Worm (Caenorhabditis elegans) whole organism, L4 larva: ENCODE results near the gene W02D7.5.

Source experiments
- F10B5.3 ChIP-seq: sonication (generic microtip); optimal IDR thresholded peaks from 2 replicates; lab custom pipeline; 2016; ENCODE audit warnings: mild to moderate bottlenecking, missing genetic modification characterization, missing compliant biosample characterization
- F37D6.2 ChIP-seq: sonication (generic microtip); optimal IDR thresholded peaks from 2 replicates; lab custom pipeline; 2016; ENCODE audit warnings: mild to moderate bottlenecking, missing genetic modification characterization, missing compliant biosample characterization
- R02D3.7 ChIP-seq: fragments of 150-350 bp; sonication (generic microtip); optimal IDR thresholded peaks from 3 replicates; lab custom pipeline; 2014; ENCODE audit warnings: missing biosample characterization, missing genetic modification characterization
- Y5F2A.4 ChIP-seq: fragments of 200-800 bp; sonication (Bioruptor generic); optimal IDR thresholded peaks from 2 replicates; lab custom pipeline; 2018; ENCODE audit warnings: mild to moderate bottlenecking, missing genetic modification characterization, missing compliant biosample characterization
- aha-1 ChIP-seq: fragments of 150-350 bp; peaks from one replicate; lab custom pipeline; 2014; ENCODE audit warnings: missing biosample characterization, missing genetic modification characterization
- attf-4 ChIP-seq: sonication (generic microtip); optimal IDR thresholded peaks from 3 replicates; lab custom pipeline; 2017; ENCODE audit warnings: missing biosample characterization, missing genetic modification characterization
- ceh-28 ChIP-seq: fragments of 150-350 bp; optimal IDR thresholded peaks from 2 replicates; lab custom pipeline; 2014; ENCODE audit warnings: missing biosample characterization, missing genetic modification reagents, missing genetic modification characterization
- ceh-44 ChIP-seq: fragments of 200-800 bp; sonication (Bioruptor generic); IDR thresholded peaks from 2 replicates; pipeline ENCODE4 v1.3.6; 2022; ENCODE audit warnings: missing genetic modification reagents, missing genetic modification characterization, missing compliant biosample characterization
- ces-1 ChIP-seq: fragments of 150-350 bp; sonication (generic microtip); optimal IDR thresholded peaks from 4 replicates; lab custom pipeline; 2014; ENCODE audit warnings: missing biosample characterization, missing genetic modification reagents, missing genetic modification characterization
- cey-2 ChIP-seq: sonication (generic microtip); optimal IDR thresholded peaks from 3 replicates; lab custom pipeline; 2017; ENCODE audit warnings: missing genetic modification characterization, mild to moderate bottlenecking, missing compliant biosample characterization, antibody characterized with exemption, borderline replicate concordance; ENCODE audit not compliant: insufficient read depth
- daf-16 ChIP-seq, 3 experiments: sonication (generic microtip); optimal IDR thresholded peaks; 2 replicates each; lab custom pipeline; 2016 to 2017; ENCODE audit warnings: missing genetic modification characterization in 3 of 3, missing genetic modification reagents in 3 of 3, mild to moderate bottlenecking in 2 of 3, missing compliant biosample characterization in 2 of 3, missing biosample characterization in 1 of 3, moderate library complexity in 1 of 3
- daf-19 ChIP-seq: fragments of 200-800 bp; sonication (Bioruptor generic); conservative IDR thresholded peaks from 2 replicates; pipeline ENCODE4 v1.3.6; 2022; ENCODE audit warnings: missing genetic modification characterization, missing compliant biosample characterization
- dmd-6 ChIP-seq: fragments of 200-800 bp; sonication (Bioruptor generic); IDR thresholded peaks from 2 replicates; pipeline ENCODE4 v1.3.6; 2022; ENCODE audit warnings: missing genetic modification reagents, missing genetic modification characterization, missing compliant biosample characterization
- dpl-1 ChIP-seq: fragments of 150-350 bp; optimal IDR thresholded peaks from 2 replicates; lab custom pipeline; 2014; ENCODE audit warnings: missing biosample characterization, missing genetic modification reagents, missing genetic modification characterization
- duxl-1 ChIP-seq: sonication (generic microtip); optimal IDR thresholded peaks from 2 replicates; lab custom pipeline; 2016; ENCODE audit warnings: mild to moderate bottlenecking, missing genetic modification characterization, moderate library complexity, missing compliant biosample characterization; ENCODE audit not compliant: poor library complexity
- dve-1 ChIP-seq: sonication (generic microtip); optimal IDR thresholded peaks from 2 replicates; lab custom pipeline; 2017; ENCODE audit warnings: antibody characterized with exemption, mild to moderate bottlenecking, missing genetic modification characterization, missing compliant biosample characterization; ENCODE audit not compliant: insufficient read depth
- egl-27 ChIP-seq: sonication (generic microtip); optimal IDR thresholded peaks from 3 replicates; lab custom pipeline; 2017; ENCODE audit warnings: missing biosample characterization, missing genetic modification reagents, missing genetic modification characterization
- fkh-10 ChIP-seq: fragments of 150-350 bp; optimal IDR thresholded peaks from 2 replicates; lab custom pipeline; 2014; ENCODE audit warnings: missing biosample characterization, missing genetic modification reagents, missing genetic modification characterization
- fos-1 ChIP-seq: fragments of 150-350 bp; optimal IDR thresholded peaks from 2 replicates; lab custom pipeline; 2014; ENCODE audit warnings: missing biosample characterization, missing genetic modification characterization
- hlh-11 ChIP-seq: fragments of 200-800 bp; sonication (Bioruptor generic); optimal IDR thresholded peaks from 2 replicates; lab custom pipeline; 2018; ENCODE audit warnings: mild to moderate bottlenecking, missing genetic modification characterization, missing compliant biosample characterization
- hmg-1.1 ChIP-seq: fragments of 200-800 bp; sonication (Bioruptor generic); IDR thresholded peaks from 2 replicates; pipeline ENCODE4 v1.3.6; 2022; ENCODE audit warnings: missing genetic modification reagents, missing genetic modification characterization, missing compliant biosample characterization
- lin-13 ChIP-seq: fragments of 150-350 bp; optimal IDR thresholded peaks from 2 replicates; lab custom pipeline; 2014; ENCODE audit warnings: missing biosample characterization, missing genetic modification reagents, missing genetic modification characterization
- lir-3 ChIP-seq: sonication (generic microtip); optimal IDR thresholded peaks from 2 replicates; lab custom pipeline; 2016; ENCODE audit warnings: mild to moderate bottlenecking, missing genetic modification characterization, missing compliant biosample characterization
- mep-1 ChIP-seq: fragments of 150-350 bp; sonication (generic microtip); optimal IDR thresholded peaks from 3 replicates; lab custom pipeline; 2014; ENCODE audit warnings: missing biosample characterization, missing genetic modification characterization
- mxl-2 ChIP-seq: fragments of 200-800 bp; sonication (Bioruptor generic); conservative IDR thresholded peaks from 2 replicates; pipeline ENCODE4 v1.3.6; 2022; ENCODE audit warnings: missing genetic modification reagents, missing genetic modification characterization, missing compliant biosample characterization
- mxl-3 ChIP-seq: fragments of 200-800 bp; sonication (Bioruptor generic); optimal IDR thresholded peaks from 2 replicates; lab custom pipeline; 2018; ENCODE audit warnings: mild to moderate bottlenecking, missing genetic modification characterization, missing compliant biosample characterization
- nhr-102 ChIP-seq: sonication (generic microtip); optimal IDR thresholded peaks from 2 replicates; lab custom pipeline; 2016; ENCODE audit warnings: mild to moderate bottlenecking, missing genetic modification characterization, moderate library complexity, missing compliant biosample characterization
- nhr-28 ChIP-seq: fragments of 150-350 bp; optimal IDR thresholded peaks from 2 replicates; lab custom pipeline; 2014; ENCODE audit warnings: missing biosample characterization, missing genetic modification characterization
- nhr-41 ChIP-seq: fragments of 200-800 bp; sonication (Bioruptor generic); IDR thresholded peaks from 2 replicates; pipeline ENCODE4 v1.3.6; 2022; ENCODE audit warnings: missing genetic modification reagents, missing genetic modification characterization, missing compliant biosample characterization
- nhr-48 ChIP-seq: sonication (generic microtip); optimal IDR thresholded peaks from 2 replicates; lab custom pipeline; 2016; ENCODE audit warnings: mild to moderate bottlenecking, missing genetic modification characterization, missing compliant biosample characterization
- nhr-6 ChIP-seq: fragments of 150-350 bp; optimal IDR thresholded peaks from 2 replicates; lab custom pipeline; 2014; ENCODE audit warnings: missing biosample characterization, missing genetic modification characterization
- nhr-76 ChIP-seq: fragments of 150-350 bp; optimal IDR thresholded peaks from 2 replicates; lab custom pipeline; 2014; ENCODE audit warnings: missing biosample characterization, missing genetic modification characterization
- nhr-77 ChIP-seq: fragments of 150-350 bp; optimal IDR thresholded peaks from 2 replicates; lab custom pipeline; 2014; ENCODE audit warnings: missing biosample characterization, missing genetic modification characterization
- pqm-1 ChIP-seq: sonication (generic microtip); optimal IDR thresholded peaks from 2 replicates; lab custom pipeline; 2017; ENCODE audit warnings: missing biosample characterization, missing genetic modification characterization
- saeg-2 ChIP-seq: fragments of 200-800 bp; sonication (Bioruptor generic); IDR thresholded peaks from 2 replicates; pipeline ENCODE4 v1.3.6; 2022; ENCODE audit warnings: missing genetic modification reagents, missing genetic modification characterization, missing compliant biosample characterization
- sdz-12 ChIP-seq: fragments of 200-800 bp; sonication (Bioruptor generic); optimal IDR thresholded peaks from 2 replicates; lab custom pipeline; 2018; ENCODE audit warnings: mild to moderate bottlenecking, missing genetic modification characterization, missing compliant biosample characterization
- tra-1 ChIP-seq: fragments of 200-800 bp; sonication (Bioruptor generic); IDR thresholded peaks from 2 replicates; pipeline ENCODE4 v1.3.6; 2022; ENCODE audit warnings: missing genetic modification reagents, missing genetic modification characterization, missing compliant biosample characterization
- unc-130 ChIP-seq: sonication (generic microtip); optimal IDR thresholded peaks from 2 replicates; lab custom pipeline; 2016; ENCODE audit warnings: missing genetic modification reagents, missing genetic modification characterization, missing compliant biosample characterization
- unc-39 ChIP-seq: sonication (generic microtip); optimal IDR thresholded peaks from 2 replicates; lab custom pipeline; 2017; ENCODE audit warnings: missing biosample characterization, missing genetic modification characterization
- unc-62 ChIP-seq, 3 experiments: fragments of 150-350 bp in 1 of 3; sonication (generic microtip); optimal IDR thresholded peaks in 2 of 3; peaks in 1 of 3; 1 replicate in 1 of 3; 2 replicates in 2 of 3; lab custom pipeline; 2014 to 2017; ENCODE audit warnings: missing biosample characterization in 3 of 3, missing genetic modification characterization in 3 of 3, missing genetic modification reagents in 3 of 3, missing genotype in 1 of 3
- vab-7 ChIP-seq: fragments of 200-800 bp; sonication (Bioruptor generic); IDR thresholded peaks from 2 replicates; pipeline ENCODE4 v1.3.6; 2022; ENCODE audit warnings: missing genetic modification reagents, missing genetic modification characterization, missing compliant biosample characterization
- zag-1 ChIP-seq: fragments of 150-350 bp; optimal IDR thresholded peaks from 2 replicates; lab custom pipeline; 2014; ENCODE audit warnings: missing biosample characterization, missing genetic modification characterization
- ztf-7 ChIP-seq: fragments of 150-350 bp; optimal IDR thresholded peaks from 2 replicates; lab custom pipeline; 2014; ENCODE audit warnings: missing biosample characterization, missing genetic modification characterization

W02D7.5 gene

ce11 chrV:8278830-8279229 is 20.2 kb downstream of the W02D7.5 start, which contains the start of gene str-136:
str-136 (minus strand) TSS chrV:8278930.
- TF ChIP-seq lin-13 (GFP tag; lab: Kevin White, UChicago) (no peak), fos-1 (tag; lab: Kevin White, UChicago) (no peak), unc-62 (GFP tag; optimal IDR thresholded peaks at IDR 0.05 in 1 of 2; lab: Kevin White, UChicago) (peak in 1 of 2 experiments; percentile 9), unc-62 (tag; optimal IDR thresholded peaks at IDR 0.05; lab: Kevin White, UChicago) (no peak), egl-27 (tag; lab: Kevin White, UChicago) (no peak)

DNA sequence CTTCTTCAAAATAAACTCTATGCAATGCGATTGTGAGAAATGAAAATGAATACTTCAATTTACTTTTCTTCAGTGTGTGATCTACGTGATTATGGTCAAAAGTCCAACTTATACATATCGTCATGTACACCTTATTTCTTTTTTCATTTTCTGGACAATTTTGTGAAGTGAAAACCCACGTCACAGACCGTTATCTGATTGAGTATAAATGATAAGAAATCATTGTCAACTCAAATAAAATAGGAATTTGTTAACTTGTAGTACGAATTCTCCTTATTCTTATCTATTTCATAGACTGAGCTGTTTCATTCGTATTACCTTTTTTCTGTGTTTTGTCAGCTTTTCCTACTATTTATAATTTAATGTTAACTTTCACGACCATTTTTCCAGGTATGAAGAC is 27.0 kb downstream of the W02D7.5 start, which contains the start of gene asp-5:
asp-5 (plus strand) TSS at position 391 of the 400 bp plus-strand sequence.
- TF ChIP-seq daf-16 (GFP tag; optimal IDR thresholded peaks at IDR 0.05; lab: Kevin White, UChicago): no peak
- peak; percentile 62 for TF ChIP-seq daf-16 (tag; optimal IDR thresholded peaks at IDR 0.05; lab: Kevin White, UChicago)
- peak; percentile 69 for TF ChIP-seq aha-1
- no peak for TF ChIP-seq nhr-76
- peak; percentile 42 for TF ChIP-seq nhr-77 (tag; lab: Kevin White, UChicago)
- peak; percentile 57 for TF ChIP-seq nhr-28 (tag; lab: Kevin White, UChicago)
- no peak for TF ChIP-seq daf-19 (GFP tag; lab: Robert Waterston, UW)
- TF ChIP-seq hlh-11 (tag; lab: Kevin White, UChicago): peak; percentile 41
- TF ChIP-seq dve-1: peak; percentile 59
- TF ChIP-seq dmd-6 (GFP tag; lab: Robert Waterston, UW): peak; percentile 26; the same call in 1 of the 2 replicates
- TF ChIP-seq pqm-1 (tag; lab: Kevin White, UChicago): peak; percentile 71
- no peak for TF ChIP-seq nhr-6 (tag; lab: Kevin White, UChicago)

DNA sequence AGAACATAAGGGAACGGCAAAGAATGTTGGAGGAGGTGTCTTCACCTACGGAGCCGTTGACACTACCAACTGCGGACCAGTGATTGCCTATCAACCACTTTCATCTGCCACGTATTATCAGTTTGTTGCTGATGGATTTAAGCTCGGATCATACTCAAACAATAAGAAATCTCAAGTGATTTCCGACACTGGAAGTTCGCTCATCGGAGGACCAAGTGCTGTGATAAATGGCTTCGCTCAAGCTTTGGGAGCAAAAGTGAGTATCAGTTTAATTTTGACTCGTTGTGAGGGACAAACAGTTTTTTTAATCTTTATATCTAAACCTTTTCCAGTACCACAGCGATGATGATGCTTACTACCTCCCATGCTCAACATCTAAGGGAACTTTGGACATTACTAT is 27.6 kb downstream of the W02D7.5 start:
- peak in 1 of 2 experiments; percentile 94 for TF ChIP-seq unc-62 (GFP tag; optimal IDR thresholded peaks at IDR 0.05 in 1 of 2; lab: Kevin White, UChicago)
- TF ChIP-seq unc-62 (tag; optimal IDR thresholded peaks at IDR 0.05; lab: Kevin White, UChicago): no peak
- no peak for TF ChIP-seq lir-3 (tag; lab: Kevin White, UChicago)
- TF ChIP-seq, all 104 proteins: peak for 1

- TF ChIP-seq fkh-10 (GFP tag; lab: Kevin White, UChicago): no peak
- no peak for TF ChIP-seq ztf-7 (tag; lab: Kevin White, UChicago)
- TF ChIP-seq ceh-28 (tag; lab: Kevin White, UChicago): no peak
- no peak for TF ChIP-seq fos-1 (tag; lab: Kevin White, UChicago)
- TF ChIP-seq ceh-44 (GFP tag; lab: Robert Waterston, UW): no peak
- TF ChIP-seq vab-7 (GFP tag; lab: Robert Waterston, UW): no peak
- peak; percentile 53 for TF ChIP-seq nhr-102 (tag; lab: Kevin White, UChicago)
- TF ChIP-seq R02D3.7 (tag; lab: Kevin White, UChicago): no peak
- no peak for TF ChIP-seq hmg-1.1 (GFP tag; lab: Robert Waterston, UW)
- no peak for TF ChIP-seq sdz-12 (GFP tag; lab: Kevin White, UChicago)
- peak; percentile 35; the same call in 1 of the 2 replicates for TF ChIP-seq tra-1 (GFP tag; lab: Robert Waterston, UW)
- TF ChIP-seq lin-13 (GFP tag; lab: Kevin White, UChicago): no peak
- no peak for TF ChIP-seq nhr-6 (tag; lab: Kevin White, UChicago)
- TF ChIP-seq saeg-2 (GFP tag; lab: Robert Waterston, UW): no peak
- no peak for TF ChIP-seq mxl-3 (GFP tag; lab: Kevin White, UChicago)
- peak; percentile 75 for TF ChIP-seq hlh-11 (tag; lab: Kevin White, UChicago)
- TF ChIP-seq nhr-77 (tag; lab: Kevin White, UChicago): no peak
- no peak for TF ChIP-seq ces-1
- TF ChIP-seq F10B5.3 (tag; lab: Kevin White, UChicago): no peak
- TF ChIP-seq attf-4 (tag; lab: Kevin White, UChicago): no peak
- TF ChIP-seq mxl-2: no peak
- TF ChIP-seq egl-27 (tag; lab: Kevin White, UChicago): no peak
- no peak for TF ChIP-seq mep-1
- no peak for TF ChIP-seq unc-130
- TF ChIP-seq daf-16 (GFP tag; optimal IDR thresholded peaks at IDR 0.05; lab: Kevin White, UChicago): peak in 1 of 2 experiments; percentile 53
- TF ChIP-seq daf-16 (tag; optimal IDR thresholded peaks at IDR 0.05; lab: Kevin White, UChicago): peak; percentile 82
- no peak for TF ChIP-seq zag-1 (tag; lab: Kevin White, UChicago)
- TF ChIP-seq Y5F2A.4: no peak
- TF ChIP-seq dve-1: peak; percentile 87
- no peak for TF ChIP-seq duxl-1 (tag; lab: Kevin White, UChicago)
- TF ChIP-seq nhr-41 (GFP tag; lab: Robert Waterston, UW): no peak
- TF ChIP-seq unc-39 (tag; lab: Kevin White, UChicago): no peak
- peak; percentile 73 for TF ChIP-seq nhr-48 (tag; lab: Kevin White, UChicago)
- TF ChIP-seq F37D6.2 (tag; lab: Kevin White, UChicago): no peak
- no peak for TF ChIP-seq cey-2 (tag; lab: Kevin White, UChicago)
- no peak for TF ChIP-seq dpl-1 (GFP tag; lab: Kevin White, UChicago)
Observed at ce11 chrV:8269878-8270277, 29.2 kb downstream of the W02D7.5 start.
